Worm (Caenorhabditis elegans) whole organism, L2 larva: ENCODE measurements around the gene kcnl-3.

Experiments
- C34F6.9 ChIP-seq: fragments of 150-350 bp; optimal IDR thresholded peaks from 2 replicates; lab custom pipeline; 2014; ENCODE audit warnings: missing biosample characterization, missing genetic modification characterization
- F13H6.1 ChIP-seq: sonication (generic microtip); optimal IDR thresholded peaks from 2 replicates; lab custom pipeline; 2016; ENCODE audit warnings: missing genetic modification characterization, missing compliant biosample characterization
- Y55F3AM.14 ChIP-seq: fragments of 200-800 bp; sonication (Bioruptor generic); optimal IDR thresholded peaks from 2 replicates; lab custom pipeline; 2018; ENCODE audit warnings: mild to moderate bottlenecking, missing genetic modification characterization, missing compliant biosample characterization
- ZK546.5 ChIP-seq: sonication (generic microtip); optimal IDR thresholded peaks from 2 replicates; lab custom pipeline; 2017; ENCODE audit warnings: missing biosample characterization, missing genetic modification characterization
- alr-1 ChIP-seq: fragments of 150-350 bp; optimal IDR thresholded peaks from 2 replicates; lab custom pipeline; 2014; ENCODE audit warnings: missing biosample characterization, missing genetic modification characterization
- aly-2 ChIP-seq: fragments of 150-350 bp; optimal IDR thresholded peaks from 2 replicates; lab custom pipeline; 2014; ENCODE audit warnings: missing biosample characterization, missing genetic modification characterization
- ama-1 ChIP-seq: fragments of 150-350 bp; optimal IDR thresholded peaks from 2 replicates; lab custom pipeline; 2018; ENCODE audit warnings: inconsistent platforms
- ceh-16 ChIP-seq: fragments of 150-350 bp; optimal IDR thresholded peaks from 2 replicates; lab custom pipeline; 2014; ENCODE audit warnings: missing biosample characterization, missing genetic modification characterization
- crh-2 ChIP-seq: sonication (generic microtip); optimal IDR thresholded peaks from 2 replicates; lab custom pipeline; 2017; ENCODE audit warnings: missing biosample characterization, missing genetic modification characterization
- dmd-4 ChIP-seq: sonication (generic microtip); optimal IDR thresholded peaks from 2 replicates; lab custom pipeline; 2017; ENCODE audit warnings: missing biosample characterization, missing genetic modification characterization
- elt-1 ChIP-seq: fragments of 150-350 bp; optimal IDR thresholded peaks from 2 replicates; lab custom pipeline; 2014; ENCODE audit warnings: missing biosample characterization, missing genetic modification characterization
- fos-1 ChIP-seq: fragments of 150-350 bp; optimal IDR thresholded peaks from 2 replicates; lab custom pipeline; 2014; ENCODE audit warnings: missing biosample characterization, missing genetic modification characterization
- gmeb-1 ChIP-seq: fragments of 150-350 bp; optimal IDR thresholded peaks from 2 replicates; lab custom pipeline; 2014; ENCODE audit warnings: missing biosample characterization, missing genetic modification characterization
- lin-11 ChIP-seq: fragments of 150-350 bp; sonication (generic microtip); optimal IDR thresholded peaks from 2 replicates; lab custom pipeline; 2014; ENCODE audit warnings: missing biosample characterization, missing genetic modification characterization, inconsistent platforms, mixed read lengths
- lin-13 ChIP-seq: fragments of 150-350 bp; optimal IDR thresholded peaks from 2 replicates; lab custom pipeline; 2014; ENCODE audit warnings: missing biosample characterization, missing genetic modification reagents, missing genetic modification characterization
- lin-39 ChIP-seq: fragments of 150-350 bp; optimal IDR thresholded peaks from 2 replicates; lab custom pipeline; 2014; ENCODE audit warnings: missing biosample characterization, missing genetic modification reagents, missing genetic modification characterization
- mab-5 ChIP-seq: fragments of 150-350 bp; optimal IDR thresholded peaks from 2 replicates; lab custom pipeline; 2014; ENCODE audit warnings: missing biosample characterization, missing genetic modification characterization
- mdl-1 ChIP-seq, 2 experiments: fragments of 150-350 bp in 1 of 2; sonication (generic microtip) in 1 of 2; optimal IDR thresholded peaks; 2 replicates each; lab custom pipeline; 2017; ENCODE audit warnings: missing biosample characterization in 2 of 2, missing genetic modification characterization in 2 of 2
- nhr-10 ChIP-seq: sonication (generic microtip); optimal IDR thresholded peaks from 2 replicates; lab custom pipeline; 2017; ENCODE audit warnings: missing biosample characterization, missing genetic modification characterization
- nhr-11 ChIP-seq: fragments of 150-350 bp; optimal IDR thresholded peaks from 2 replicates; lab custom pipeline; 2014; ENCODE audit warnings: missing biosample characterization, missing genetic modification characterization
- nhr-12 ChIP-seq: fragments of 150-350 bp; optimal IDR thresholded peaks from 2 replicates; lab custom pipeline; 2014; ENCODE audit warnings: missing biosample characterization, missing genetic modification characterization
- nhr-129 ChIP-seq: fragments of 150-350 bp; optimal IDR thresholded peaks from 2 replicates; lab custom pipeline; 2014; ENCODE audit warnings: missing biosample characterization, missing genetic modification characterization
- nhr-21 ChIP-seq: fragments of 150-350 bp; optimal IDR thresholded peaks from 2 replicates; lab custom pipeline; 2014; ENCODE audit warnings: missing biosample characterization, missing genetic modification characterization
- nhr-23 ChIP-seq: fragments of 150-350 bp; optimal IDR thresholded peaks from 2 replicates; lab custom pipeline; 2014; ENCODE audit warnings: missing biosample characterization, missing genetic modification reagents, missing genetic modification characterization
- nhr-25 ChIP-seq: fragments of 150-350 bp; sonication (generic microtip); optimal IDR thresholded peaks from 3 replicates; lab custom pipeline; 2014; ENCODE audit warnings: missing biosample characterization, missing genetic modification characterization
- nhr-6 ChIP-seq: fragments of 150-350 bp; optimal IDR thresholded peaks from 2 replicates; lab custom pipeline; 2014; ENCODE audit warnings: missing biosample characterization, missing genetic modification characterization
- nhr-77 ChIP-seq: fragments of 150-350 bp; optimal IDR thresholded peaks from 2 replicates; lab custom pipeline; 2014; ENCODE audit warnings: missing biosample characterization, missing genetic modification characterization
- peb-1 ChIP-seq: fragments of 150-350 bp; optimal IDR thresholded peaks from 2 replicates; lab custom pipeline; 2014; ENCODE audit warnings: missing biosample characterization, missing genetic modification characterization
- skn-1 ChIP-seq: sonication (generic microtip); optimal IDR thresholded peaks from 2 replicates; lab custom pipeline; 2017; ENCODE audit warnings: missing biosample characterization, missing genetic modification characterization
- sma-3 ChIP-seq: sonication (generic microtip); optimal IDR thresholded peaks from 2 replicates; lab custom pipeline; 2016; ENCODE audit warnings: missing genetic modification reagents, missing genetic modification characterization, missing compliant biosample characterization
- sma-9 ChIP-seq, 2 experiments: fragments of 150-350 bp in 1 of 2; sonication (generic microtip) in 1 of 2; optimal IDR thresholded peaks; 2 replicates each; lab custom pipeline; 2014 to 2016; ENCODE audit warnings: missing genetic modification characterization in 2 of 2, mild to moderate bottlenecking in 1 of 2, missing biosample characterization in 1 of 2, missing compliant biosample characterization in 1 of 2, missing genetic modification reagents in 1 of 2, moderate library complexity in 1 of 2
- snpc-4 ChIP-seq: fragments of 150-350 bp; optimal IDR thresholded peaks from 2 replicates; lab custom pipeline; 2014; ENCODE audit warnings: missing biosample characterization, missing genetic modification characterization
- unc-55 ChIP-seq: fragments of 150-350 bp; sonication (generic microtip); optimal IDR thresholded peaks from 3 replicates; lab custom pipeline; 2014; ENCODE audit warnings: missing biosample characterization, missing genetic modification reagents, missing genetic modification characterization
- zag-1 ChIP-seq: fragments of 150-350 bp; optimal IDR thresholded peaks from 2 replicates; lab custom pipeline; 2014; ENCODE audit warnings: missing biosample characterization, missing genetic modification characterization
- ztf-1 ChIP-seq: fragments of 200-800 bp; sonication (Bioruptor generic); conservative IDR thresholded peaks from 2 replicates; pipeline ENCODE4 v1.3.6; 2022; ENCODE audit warnings: missing genetic modification characterization, missing compliant biosample characterization
- ztf-11 ChIP-seq: sonication (generic microtip); optimal IDR thresholded peaks from 2 replicates; lab custom pipeline; 2017; ENCODE audit warnings: missing biosample characterization, missing genetic modification characterization

kcnl-3 gene

ce11 chrX:5372638-5373037 is 14.0 kb upstream of the kcnl-3 start, which contains the start of gene F35C8.8:
TSS of gene F35C8.8 (minus strand) at chrX:5372639.
- TF ChIP-seq crh-2 (tag; lab: Kevin White, UChicago): no peak
- no peak for TF ChIP-seq lin-39 (tag; lab: Kevin White, UChicago)
- no peak for TF ChIP-seq gmeb-1
- TF ChIP-seq nhr-77 (tag; lab: Kevin White, UChicago): no peak
- TF ChIP-seq zag-1 (tag; lab: Kevin White, UChicago): no peak
- no peak for TF ChIP-seq nhr-23 (tag; lab: Kevin White, UChicago)
- no peak for TF ChIP-seq mdl-1 (tag; optimal IDR thresholded peaks at IDR 0.05; lab: Kevin White, UChicago)
- TF ChIP-seq nhr-12: no peak
- TF ChIP-seq ztf-1 (GFP tag; lab: Robert Waterston, UW): no peak
- TF ChIP-seq nhr-6 (tag; lab: Kevin White, UChicago): no peak
- TF ChIP-seq sma-9 (GFP tag; optimal IDR thresholded peaks at IDR 0.05; lab: Kevin White, UChicago): no peak
- TF ChIP-seq sma-9 (tag; optimal IDR thresholded peaks at IDR 0.05; lab: Kevin White, UChicago): no peak
- TF ChIP-seq snpc-4 (tag; lab: Kevin White, UChicago): no peak
- TF ChIP-seq dmd-4 (tag; lab: Kevin White, UChicago): no peak
- TF ChIP-seq elt-1 (tag; lab: Kevin White, UChicago): no peak

ce11 chrX:5373597-5373996 is 13.1 kb upstream of the kcnl-3 start:
- TF ChIP-seq skn-1 (tag; lab: Kevin White, UChicago): no peak
- no peak for TF ChIP-seq alr-1
- no peak for TF ChIP-seq crh-2 (tag; lab: Kevin White, UChicago)
- TF ChIP-seq gmeb-1: no peak
- TF ChIP-seq elt-1 (tag; lab: Kevin White, UChicago): no peak
- TF ChIP-seq lin-39 (tag; lab: Kevin White, UChicago): no peak
- TF ChIP-seq peb-1 (tag; lab: Kevin White, UChicago): no peak

ce11 chrX:5374742-5375141 is 11.9 kb upstream of the kcnl-3 start, which contains the start of gene sek-4:
TSS of gene sek-4 (plus strand) at chrX:5375059.
- TF ChIP-seq fos-1 (tag; lab: Kevin White, UChicago) (peak; percentile 49), aly-2 (tag; lab: Kevin White, UChicago) (no peak), nhr-23 (tag; lab: Kevin White, UChicago) (no peak)

ce11 chrX:5377307-5377706 is 9.4 kb upstream of the kcnl-3 start, which contains the start of gene sek-5:
TSS of gene sek-5 (plus strand) at chrX:5377607.
- no peak for TF ChIP-seq nhr-25 (tag; lab: Kevin White, UChicago)
- no peak for TF ChIP-seq crh-2 (tag; lab: Kevin White, UChicago)
- no peak for TF ChIP-seq nhr-11 (tag; lab: Kevin White, UChicago)
- TF ChIP-seq lin-13: no peak
- TF ChIP-seq ama-1 (lab: Kevin White, UChicago): no peak
- no peak for TF ChIP-seq sma-3
- TF ChIP-seq nhr-12: no peak
- TF ChIP-seq F13H6.1 (tag; lab: Kevin White, UChicago): no peak
- no peak for TF ChIP-seq nhr-129 (tag; lab: Kevin White, UChicago)
- no peak for TF ChIP-seq mab-5
- TF ChIP-seq, all 48 proteins: peak for 0

DNA sequence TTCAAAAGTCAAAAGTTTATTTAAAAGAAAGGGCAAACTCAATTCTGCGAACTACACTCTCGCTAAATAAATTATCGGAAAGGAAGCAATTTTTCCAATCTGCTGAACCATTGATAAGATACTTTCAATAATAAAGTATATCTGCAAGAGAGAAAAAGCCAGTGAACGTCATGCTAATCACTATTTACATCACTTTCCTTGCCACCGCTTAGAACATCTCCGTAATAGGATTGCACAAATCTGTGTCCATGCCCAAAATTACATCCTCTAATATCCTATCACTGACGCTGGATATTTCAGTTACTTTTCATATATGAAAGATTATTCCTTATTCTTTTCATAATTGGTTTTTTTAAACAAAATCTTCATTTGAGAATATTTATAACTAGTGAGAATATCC is 3.9 kb upstream of the kcnl-3 start:
- TF ChIP-seq Y55F3AM.14 (no peak), nhr-25 (tag; lab: Kevin White, UChicago) (no peak), zag-1 (tag; lab: Kevin White, UChicago) (no peak), sma-9 (GFP tag; optimal IDR thresholded peaks at IDR 0.05; lab: Kevin White, UChicago) (no peak), sma-9 (tag; optimal IDR thresholded peaks at IDR 0.05; lab: Kevin White, UChicago) (no peak), peb-1 (tag; lab: Kevin White, UChicago) (no peak), dmd-4 (tag; lab: Kevin White, UChicago) (no peak), unc-55 (GFP tag; lab: Kevin White, UChicago) (no peak), ceh-16 (no peak), nhr-10 (no peak), ZK546.5 (no peak), ztf-1 (GFP tag; lab: Robert Waterston, UW) (no peak), F13H6.1 (tag; lab: Kevin White, UChicago) (no peak), ztf-11 (no peak)

DNA sequence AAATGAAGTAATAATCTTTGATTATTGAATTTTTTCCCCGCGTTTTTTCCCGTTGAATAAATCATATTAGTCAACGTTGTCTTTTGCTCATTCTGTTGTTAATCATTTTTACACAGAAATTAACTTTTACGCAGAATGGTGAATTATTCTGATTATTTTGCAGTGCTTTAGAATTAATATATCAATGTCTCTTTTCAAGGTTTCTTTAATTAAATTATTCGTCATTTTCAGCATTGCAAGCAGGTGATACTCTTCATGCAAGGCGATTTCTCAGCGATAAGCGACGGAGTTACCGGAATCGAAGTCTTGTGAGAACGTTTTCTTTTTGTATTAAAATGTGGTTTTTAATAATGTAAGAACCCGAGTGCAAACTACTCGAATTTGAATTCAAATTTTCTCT is 971 bp downstream of the kcnl-3 start:
- TF ChIP-seq peb-1 (tag; lab: Kevin White, UChicago): no peak
- TF ChIP-seq lin-11 (tag; lab: Kevin White, UChicago): no peak
- TF ChIP-seq nhr-21 (tag; lab: Kevin White, UChicago): peak; percentile 66
- TF ChIP-seq C34F6.9: peak; percentile 18
